Worm (Caenorhabditis elegans) whole organism, young adult: ENCODE results near the gene Y25C1A.8.

Experiments
- F39B2.1 ChIP-seq: fragments of 200-800 bp; sonication (Bioruptor generic); IDR thresholded peaks from 2 replicates; pipeline ENCODE4 v1.3.6; 2022; ENCODE audit warnings: missing genetic modification reagents, missing genetic modification characterization, missing compliant biosample characterization
- hlh-26 ChIP-seq: fragments of 200-800 bp; sonication (Bioruptor generic); conservative IDR thresholded peaks from 2 replicates; pipeline ENCODE4 v1.3.6; 2022; ENCODE audit warnings: missing genetic modification reagents, missing genetic modification characterization, missing compliant biosample characterization
- hmg-20 ChIP-seq: fragments of 200-800 bp; sonication (Bioruptor generic); IDR thresholded peaks from 2 replicates; pipeline ENCODE4 v1.3.6; 2022; ENCODE audit warnings: missing genetic modification reagents, missing genetic modification characterization, missing compliant biosample characterization
- lin-35 ChIP-seq, 3 experiments: fragments of 150-350 bp in 2 of 3; sonication (generic microtip) in 1 of 3; optimal IDR thresholded peaks; 2 replicates each; lab custom pipeline; 2014 to 2018; ENCODE audit warnings: missing biosample characterization in 3 of 3, missing genetic modification characterization in 3 of 3, missing genetic modification reagents in 3 of 3
- mes-4 ChIP-seq: sonication (generic microtip); optimal IDR thresholded peaks from 2 replicates; lab custom pipeline; 2016; ENCODE audit warnings: missing genotype, missing genetic modification characterization, missing compliant biosample characterization
- nfyb-1 ChIP-seq: fragments of 200-800 bp; sonication (Bioruptor generic); IDR thresholded peaks from 2 replicates; pipeline ENCODE4 v1.3.6; 2022; ENCODE audit warnings: missing genetic modification reagents, missing genetic modification characterization, missing compliant biosample characterization

DNA sequence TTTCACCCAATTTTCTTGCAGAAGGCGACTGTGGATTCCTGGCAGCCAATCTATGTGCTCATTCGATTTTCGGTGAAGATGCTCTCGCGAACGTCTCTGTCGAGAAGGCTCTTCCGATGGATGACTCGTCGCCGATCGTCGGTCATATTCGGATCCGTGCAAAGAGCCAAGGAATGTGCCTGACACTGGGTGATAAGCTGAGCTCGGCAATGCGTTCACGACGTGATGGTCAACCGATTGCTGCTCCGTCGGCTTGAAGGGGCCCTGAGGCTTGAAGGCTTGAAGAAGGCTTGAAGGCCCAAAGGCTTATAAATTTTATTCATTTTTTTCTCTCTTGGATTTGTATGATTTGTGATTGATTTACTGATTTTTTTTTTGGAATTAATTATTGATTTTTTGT lies 10.4 kb upstream of the Y25C1A.8 start:
- TF ChIP-seq lin-35 (GFP tag; optimal IDR thresholded peaks at IDR 0.05; lab: Kevin White, UChicago) (no peak), nfyb-1 (GFP tag; lab: Robert Waterston, UW) (no peak), F39B2.1 (GFP tag; lab: Robert Waterston, UW) (no peak), mes-4 (no peak), hmg-20 (GFP tag; lab: Robert Waterston, UW) (no peak), hlh-26 (GFP tag; lab: Robert Waterston, UW) (no peak)
